Fruit fly (Drosophila melanogaster): Measurements from ENCODE around the gene CHMP2B.

CHMP2B gene

dm6 chr3L:5172470-5172869, 33.1 kb downstream of the CHMP2B start:
- no peak for TF ChIP-seq ey (GFP tag; optimal IDR thresholded peaks at IDR 0.05)
- TF ChIP-seq jim (GFP tag; optimal IDR thresholded peaks at IDR 0.05), result no peak
- no peak for TF ChIP-seq dl (GFP tag; optimal IDR thresholded peaks at IDR 0.05; ENCODE audit: insufficient read depth in 1 of 2, partially characterized antibody in 2 of 2)
- no peak for TF ChIP-seq HLH106 (tag; optimal IDR thresholded peaks at IDR 0.05)
- TF ChIP-seq Dfd (GFP tag; optimal IDR thresholded peaks at IDR 0.05), result no peak
- no peak for TF ChIP-seq N (GFP tag; optimal IDR thresholded peaks at IDR 0.05)
- TF ChIP-seq sage (GFP tag; optimal IDR thresholded peaks at IDR 0.05), result no peak

dm6 chr3L:5176071-5176470, 36.7 kb downstream of the CHMP2B start:
- TF ChIP-seq brk (GFP tag; optimal IDR thresholded peaks at IDR 0.05) (no peak), foxo (GFP tag; optimal IDR thresholded peaks at IDR 0.05) (no peak), lola (GFP tag; optimal IDR thresholded peaks at IDR 0.05) (no peak), Hr83 (GFP tag; optimal IDR thresholded peaks at IDR 0.05; ENCODE audit: poor library complexity, severe bottlenecking) (no peak), rgr (GFP tag; optimal IDR thresholded peaks at IDR 0.05) (no peak), Myc (optimal IDR thresholded peaks at IDR 0.05) (no peak), CrebA (GFP tag; optimal IDR thresholded peaks at IDR 0.05; ENCODE audit: borderline replicate concordance) (no peak), N (GFP tag; optimal IDR thresholded peaks at IDR 0.05) (no peak), usp (GFP tag; optimal IDR thresholded peaks at IDR 0.05) (no peak), Sp1 (GFP tag; optimal IDR thresholded peaks at IDR 0.05) (no peak), jim (GFP tag; optimal IDR thresholded peaks at IDR 0.05) (no peak)

DNA sequence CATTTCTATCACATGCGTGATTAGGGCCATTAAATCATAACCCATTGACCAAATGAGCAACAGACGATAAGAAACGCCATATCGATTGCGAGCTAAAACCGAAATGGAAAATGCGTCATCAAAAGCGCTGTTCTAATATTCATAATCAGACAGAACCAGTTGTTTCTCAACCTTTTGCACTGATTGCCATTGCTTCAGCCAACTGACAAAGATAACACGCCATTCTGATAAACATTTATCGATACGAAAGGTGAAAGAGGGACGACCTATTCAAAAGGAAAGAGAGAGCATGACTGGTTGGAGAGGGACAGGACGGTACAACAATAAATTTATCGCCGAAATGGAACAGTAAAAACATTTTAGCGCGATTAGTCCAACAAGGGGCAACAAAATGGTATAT, 37.4 kb downstream of the CHMP2B start:
- TF ChIP-seq brk (GFP tag; optimal IDR thresholded peaks at IDR 0.05) (peak; percentile 23), Sp1 (GFP tag; optimal IDR thresholded peaks at IDR 0.05) (no peak), CG9705 (GFP tag; optimal IDR thresholded peaks at IDR 0.05) (no peak), rgr (GFP tag; optimal IDR thresholded peaks at IDR 0.05) (no peak), fru (GFP tag; optimal IDR thresholded peaks at IDR 0.05) (no peak), Hr83 (GFP tag; optimal IDR thresholded peaks at IDR 0.05; ENCODE audit: poor library complexity, severe bottlenecking) (peak; percentile 17), br (GFP tag; optimal IDR thresholded peaks at IDR 0.05) (peak; percentile 41), CrebA (GFP tag; optimal IDR thresholded peaks at IDR 0.05; ENCODE audit: borderline replicate concordance) (peak; percentile 56), ey (GFP tag; optimal IDR thresholded peaks at IDR 0.05) (no peak), dl (GFP tag; optimal IDR thresholded peaks at IDR 0.05; ENCODE audit: insufficient read depth in 1 of 2, partially characterized antibody in 2 of 2) (no peak), Abd-B (GFP tag; optimal IDR thresholded peaks at IDR 0.05) (no peak), Jra (GFP tag; optimal IDR thresholded peaks at IDR 0.05) (no peak), h (GFP tag; optimal IDR thresholded peaks at IDR 0.05) (peak; percentile 32), jim (GFP tag; optimal IDR thresholded peaks at IDR 0.05) (no peak), HLH106 (tag; optimal IDR thresholded peaks at IDR 0.05) (no peak), Hnf4 (GFP tag; optimal IDR thresholded peaks at IDR 0.05) (peak; percentile 38), sage (GFP tag; optimal IDR thresholded peaks at IDR 0.05) (no peak), psq (GFP tag; optimal IDR thresholded peaks at IDR 0.05) (peak; percentile 9), Vsx2 (GFP tag; optimal IDR thresholded peaks at IDR 0.05; ENCODE audit: partially characterized antibody) (no peak), Rel (GFP tag; optimal IDR thresholded peaks at IDR 0.05) (no peak), Rel (tag; optimal IDR thresholded peaks at IDR 0.05) (peak; percentile 72)

- TF ChIP-seq N (GFP tag; optimal IDR thresholded peaks at IDR 0.05), result no peak
- TF ChIP-seq HLH106 (tag; optimal IDR thresholded peaks at IDR 0.05), result no peak
- no peak for TF ChIP-seq Hr83 (GFP tag; optimal IDR thresholded peaks at IDR 0.05; ENCODE audit: poor library complexity, severe bottlenecking)
- TF ChIP-seq sv (GFP tag; optimal IDR thresholded peaks at IDR 0.05), result no peak
- TF ChIP-seq jim (GFP tag; optimal IDR thresholded peaks at IDR 0.05), result no peak
- no peak for TF ChIP-seq brk (GFP tag; optimal IDR thresholded peaks at IDR 0.05)
- no peak for TF ChIP-seq CG32264 (GFP tag; optimal IDR thresholded peaks at IDR 0.05)
- TF ChIP-seq foxo (GFP tag; optimal IDR thresholded peaks at IDR 0.05), result no peak
- no peak for TF ChIP-seq Sp1 (GFP tag; optimal IDR thresholded peaks at IDR 0.05)
- TF ChIP-seq rgr (GFP tag; optimal IDR thresholded peaks at IDR 0.05), result no peak
- TF ChIP-seq OdsH (GFP tag; optimal IDR thresholded peaks at IDR 0.05), result no peak
- TF ChIP-seq ey (GFP tag; optimal IDR thresholded peaks at IDR 0.05), result no peak
- TF ChIP-seq dmrt93B (GFP tag; optimal IDR thresholded peaks at IDR 0.05), result no peak
- no peak for TF ChIP-seq Hnf4 (GFP tag; optimal IDR thresholded peaks at IDR 0.05)
- TF ChIP-seq h (GFP tag; optimal IDR thresholded peaks at IDR 0.05), result no peak
- TF ChIP-seq Abd-B (GFP tag; optimal IDR thresholded peaks at IDR 0.05), result no peak
- TF ChIP-seq br (GFP tag; optimal IDR thresholded peaks at IDR 0.05), result no peak
- TF ChIP-seq woc (GFP tag; optimal IDR thresholded peaks at IDR 0.05), result no peak
- TF ChIP-seq psq (GFP tag; optimal IDR thresholded peaks at IDR 0.05), result no peak
These were observed 39.5 kb downstream of the CHMP2B start for dm6 chr3L:5178903-5179302.

All from whole organism, wandering third instar larva.